Fruit fly (Drosophila melanogaster) whole organism, embryonic: Measurements from ENCODE around the gene Tlk.

ENCODE experiments used
- CG10654 ChIP-seq: fragments of 200-800 bp; sonication (Bioruptor generic); optimal IDR thresholded peaks from 2 replicates; lab custom pipeline; 2016; ENCODE audit warnings: missing biosample characterization, missing genetic modification characterization
- CG12219 ChIP-seq: fragments of 200-800 bp; sonication (Bioruptor generic); optimal IDR thresholded peaks from 3 replicates; lab custom pipeline; 2018; ENCODE audit warnings: missing biosample characterization, mild to moderate bottlenecking, missing genetic modification characterization
- CG12942 ChIP-seq: fragments of 200-800 bp; sonication (Bioruptor generic); optimal IDR thresholded peaks from 3 replicates; lab custom pipeline; 2016; ENCODE audit warnings: missing biosample characterization, missing genetic modification characterization
- CG15269 ChIP-seq: fragments of 200-800 bp; sonication (Bioruptor generic); optimal IDR thresholded peaks from 2 replicates; lab custom pipeline; 2018; ENCODE audit warnings: missing biosample characterization, mild to moderate bottlenecking, missing genetic modification characterization, moderate library complexity
- CG17612 ChIP-seq: fragments of 200-800 bp; sonication (Bioruptor generic); IDR thresholded peaks from 2 replicates; pipeline ENCODE4 v1.3.6; 2022; ENCODE audit warnings: missing biosample characterization, missing genetic modification characterization
- CG17802 ChIP-seq: fragments of 200-800 bp; sonication (Bioruptor generic); optimal IDR thresholded peaks from 2 replicates; lab custom pipeline; 2018; ENCODE audit warnings: missing biosample characterization, mild to moderate bottlenecking, missing genetic modification characterization, moderate library complexity
- CG2678 ChIP-seq: fragments of 200-800 bp; sonication (Bioruptor generic); optimal IDR thresholded peaks from 3 replicates; lab custom pipeline; 2019; ENCODE audit warnings: missing biosample characterization, mild to moderate bottlenecking, missing genetic modification characterization, moderate library complexity
- CG2875 ChIP-seq: fragments of 200-800 bp; sonication (Bioruptor generic); optimal IDR thresholded peaks from 2 replicates; lab custom pipeline; 2017; ENCODE audit warnings: missing biosample characterization, mild to moderate bottlenecking, missing genetic modification characterization, missing genetic modification reagents
- CG31224 ChIP-seq: fragments of 200-800 bp; sonication (Bioruptor generic); IDR thresholded peaks from 2 replicates; pipeline ENCODE4 v1.3.6; 2022; ENCODE audit warnings: missing biosample characterization, missing genetic modification characterization
- CG3163 ChIP-seq: fragments of 200-800 bp; sonication (Bioruptor generic); optimal IDR thresholded peaks from 3 replicates; lab custom pipeline; 2016; ENCODE audit warnings: missing biosample characterization, missing genetic modification characterization
- CG3407 ChIP-seq: fragments of 200-800 bp; sonication (Bioruptor generic); optimal IDR thresholded peaks from 2 replicates; lab custom pipeline; 2018; ENCODE audit warnings: missing biosample characterization, mild to moderate bottlenecking, missing genetic modification characterization
- CG7556 ChIP-seq: fragments of 200-800 bp; sonication (Bioruptor generic); optimal IDR thresholded peaks from 2 replicates; lab custom pipeline; 2017; ENCODE audit warnings: missing biosample characterization, mild to moderate bottlenecking, missing genetic modification characterization
- CG7839 ChIP-seq: fragments of 200-800 bp; sonication (Bioruptor generic); optimal IDR thresholded peaks from 3 replicates; lab custom pipeline; 2018; ENCODE audit warnings: missing biosample characterization, mild to moderate bottlenecking, missing genetic modification characterization, moderate library complexity
- CoRest ChIP-seq: fragments of 200-800 bp; sonication (Bioruptor generic); optimal IDR thresholded peaks from 3 replicates; lab custom pipeline; 2018; ENCODE audit warnings: missing biosample characterization, mild to moderate bottlenecking, missing genetic modification characterization, moderate library complexity
- D19A ChIP-seq: fragments of 200-800 bp; optimal IDR thresholded peaks from 3 replicates; lab custom pipeline; 2019; ENCODE audit warnings: missing biosample characterization, mild to moderate bottlenecking, missing genetic modification characterization, moderate library complexity
- D19B ChIP-seq: fragments of 200-800 bp; sonication (Bioruptor generic); optimal IDR thresholded peaks from 2 replicates; lab custom pipeline; 2017; ENCODE audit warnings: missing biosample characterization, mild to moderate bottlenecking, missing genetic modification characterization
- Dll ChIP-seq: fragments of 200-800 bp; sonication (Bioruptor generic); IDR thresholded peaks from 4 replicates; pipeline ENCODE4 v1.3.6; 2022; ENCODE audit warnings: missing biosample characterization, missing genetic modification characterization; ENCODE audit not compliant: partially characterized antibody
- Dp ChIP-seq: fragments of 200-800 bp; sonication (Bioruptor generic); optimal IDR thresholded peaks from 2 replicates; lab custom pipeline; 2018; ENCODE audit warnings: missing biosample characterization, mild to moderate bottlenecking, missing genetic modification characterization, moderate library complexity
- Dref ChIP-seq: fragments of 200-800 bp; sonication (Bioruptor generic); IDR thresholded peaks from 2 replicates; pipeline ENCODE4 v1.3.6; 2022; ENCODE audit warnings: missing biosample characterization, missing genetic modification characterization
- Ets97D ChIP-seq: fragments of 200-800 bp; sonication (Bioruptor generic); optimal IDR thresholded peaks from 3 replicates; lab custom pipeline; 2016; ENCODE audit warnings: missing biosample characterization, missing genetic modification characterization
- Hand ChIP-seq: fragments of 200-800 bp; sonication (Bioruptor generic); optimal IDR thresholded peaks from 2 replicates; lab custom pipeline; 2017; ENCODE audit warnings: mild to moderate bottlenecking, missing biosample characterization, missing genetic modification reagents, missing genetic modification characterization
- HmgZ ChIP-seq: fragments of 200-800 bp; sonication (Bioruptor generic); optimal IDR thresholded peaks from 2 replicates; lab custom pipeline; 2018; ENCODE audit warnings: missing biosample characterization, mild to moderate bottlenecking, missing genetic modification characterization
- Hmr ChIP-seq: fragments of 200-800 bp; sonication (Bioruptor generic); optimal IDR thresholded peaks from 3 replicates; lab custom pipeline; 2017; ENCODE audit warnings: mild to moderate bottlenecking, missing biosample characterization, missing genetic modification reagents, missing genetic modification characterization
- Hr51 ChIP-seq, 2 experiments: fragments of 200-800 bp; sonication (Bioruptor generic); optimal IDR thresholded peaks; 2 replicates in 1 of 2; 3 replicates in 1 of 2; lab custom pipeline; 2016 to 2018; ENCODE audit warnings: missing biosample characterization in 2 of 2, missing genetic modification characterization in 2 of 2, mild to moderate bottlenecking in 1 of 2, moderate library complexity in 1 of 2
- Hr78 ChIP-seq, 2 experiments: fragments of 200-800 bp in 1 of 2; fragments of >200 bp in 1 of 2; sonication (Bioruptor generic) in 1 of 2; optimal IDR thresholded peaks; 2 replicates each; lab custom pipeline; 2017 to 2019; ENCODE audit warnings: missing biosample characterization in 2 of 2, missing genetic modification characterization in 2 of 2, mild to moderate bottlenecking in 1 of 2, moderate library complexity in 1 of 2
- Meics ChIP-seq: fragments of 200-800 bp; sonication (Bioruptor generic); optimal IDR thresholded peaks from 2 replicates; lab custom pipeline; 2017; ENCODE audit warnings: missing biosample characterization, mild to moderate bottlenecking, missing genetic modification characterization
- Nf-YA ChIP-seq: fragments of 200-800 bp; sonication (Bioruptor generic); IDR thresholded peaks from 2 replicates; pipeline ENCODE4 v1.3.6; 2022; ENCODE audit warnings: missing biosample characterization, missing genetic modification characterization
- Oli ChIP-seq: fragments of 200-800 bp; sonication (Bioruptor generic); optimal IDR thresholded peaks from 2 replicates; lab custom pipeline; 2018; ENCODE audit warnings: missing biosample characterization, mild to moderate bottlenecking, missing genetic modification characterization, moderate library complexity
- PHDP ChIP-seq: fragments of 200-800 bp; sonication (Bioruptor generic); optimal IDR thresholded peaks from 3 replicates; lab custom pipeline; 2018; ENCODE audit warnings: missing biosample characterization, mild to moderate bottlenecking, missing genetic modification characterization, moderate library complexity
- Trl ChIP-seq, 3 experiments: fragments of >200 bp in 2 of 3; fragments of 200-800 bp in 1 of 3; sonication (Bioruptor generic) in 1 of 3; optimal IDR thresholded peaks; 2 replicates in 1 of 3; 3 replicates in 2 of 3; lab custom pipeline; 2016 to 2017; ENCODE audit warnings: missing biosample characterization in 1 of 3, missing genetic modification characterization in 1 of 3
- ara ChIP-seq: fragments of 200-800 bp; sonication (Bioruptor generic); IDR thresholded peaks from 2 replicates; pipeline ENCODE4 v1.3.6; 2022; ENCODE audit warnings: missing biosample characterization, missing genetic modification characterization
- bsh ChIP-seq, 2 experiments: fragments of 200-800 bp; sonication (Bioruptor generic); optimal IDR thresholded peaks; 2 replicates each; lab custom pipeline; 2017 to 2018; ENCODE audit warnings: mild to moderate bottlenecking in 2 of 2, missing biosample characterization in 2 of 2, missing genetic modification characterization in 2 of 2, moderate library complexity in 1 of 2
- corto ChIP-seq: fragments of 200-800 bp; sonication (Bioruptor generic); optimal IDR thresholded peaks from 2 replicates; lab custom pipeline; 2016; ENCODE audit warnings: missing biosample characterization, mild to moderate bottlenecking, missing genetic modification characterization, moderate library complexity
- crc ChIP-seq: fragments of 200-800 bp; sonication (Bioruptor generic); optimal IDR thresholded peaks from 2 replicates; lab custom pipeline; 2016; ENCODE audit warnings: missing biosample characterization, missing genetic modification characterization
- crol ChIP-seq: fragments of 200-800 bp; sonication (Bioruptor generic); IDR thresholded peaks from 2 replicates; pipeline ENCODE4 v1.3.6; 2022; ENCODE audit warnings: missing biosample characterization, missing genetic modification characterization
- dmrt99B ChIP-seq: fragments of 200-800 bp; sonication (Bioruptor generic); optimal IDR thresholded peaks from 2 replicates; lab custom pipeline; 2018; ENCODE audit warnings: missing biosample characterization, mild to moderate bottlenecking, missing genetic modification characterization, moderate library complexity
- en ChIP-seq: fragments of 200-800 bp; sonication (Bioruptor generic); optimal IDR thresholded peaks from 2 replicates; lab custom pipeline; 2016; ENCODE audit warnings: missing biosample characterization, missing genetic modification characterization
- ewg ChIP-seq: fragments of 200-800 bp; sonication (Bioruptor generic); optimal IDR thresholded peaks from 3 replicates; lab custom pipeline; 2017; ENCODE audit warnings: mild to moderate bottlenecking, missing biosample characterization, missing genetic modification reagents, missing genetic modification characterization
- gem ChIP-seq: fragments of 200-800 bp; sonication (Bioruptor generic); optimal IDR thresholded peaks from 2 replicates; lab custom pipeline; 2019; ENCODE audit warnings: missing biosample characterization, mild to moderate bottlenecking, missing genetic modification characterization, moderate library complexity
- inv ChIP-seq: fragments of 200-800 bp; sonication (Bioruptor generic); IDR thresholded peaks from 2 replicates; pipeline ENCODE4 v1.3.6; 2022; ENCODE audit warnings: missing biosample characterization, missing genetic modification characterization; ENCODE audit not compliant: partially characterized antibody
- jigr1 ChIP-seq: fragments of 200-800 bp; sonication (Bioruptor generic); IDR thresholded peaks from 3 replicates; pipeline ENCODE4 v1.3.6; 2022; ENCODE audit warnings: missing biosample characterization, missing genetic modification characterization
- nmo ChIP-seq: fragments of 200-800 bp; sonication (Bioruptor generic); optimal IDR thresholded peaks from 2 replicates; lab custom pipeline; 2018; ENCODE audit warnings: missing biosample characterization, mild to moderate bottlenecking, missing genetic modification characterization, moderate library complexity
- pb ChIP-seq: fragments of 200-800 bp; sonication (Bioruptor generic); optimal IDR thresholded peaks from 3 replicates; lab custom pipeline; 2016; ENCODE audit warnings: missing biosample characterization, missing genetic modification characterization
- row ChIP-seq: fragments of 200-800 bp; sonication (Bioruptor generic); IDR thresholded peaks from 3 replicates; pipeline ENCODE4 v1.3.6; 2022; ENCODE audit warnings: missing biosample characterization, missing genetic modification characterization
- scrt ChIP-seq: fragments of 200-800 bp; sonication (Bioruptor generic); optimal IDR thresholded peaks from 2 replicates; lab custom pipeline; 2018; ENCODE audit warnings: missing biosample characterization, mild to moderate bottlenecking, missing genetic modification characterization, moderate library complexity
- ssp ChIP-seq: fragments of 200-800 bp; sonication (Bioruptor generic); IDR thresholded peaks from 2 replicates; pipeline ENCODE4 v1.3.6; 2022; ENCODE audit warnings: missing biosample characterization, missing genetic modification characterization
- unpg ChIP-seq: fragments of 200-800 bp; sonication (Bioruptor generic); optimal IDR thresholded peaks from 3 replicates; lab custom pipeline; 2018; ENCODE audit warnings: missing biosample characterization, mild to moderate bottlenecking, missing genetic modification characterization, moderate library complexity
- yki ChIP-seq: fragments of >200 bp; optimal IDR thresholded peaks from 3 replicates; lab custom pipeline; 2018

Gene Tlk

DNA sequence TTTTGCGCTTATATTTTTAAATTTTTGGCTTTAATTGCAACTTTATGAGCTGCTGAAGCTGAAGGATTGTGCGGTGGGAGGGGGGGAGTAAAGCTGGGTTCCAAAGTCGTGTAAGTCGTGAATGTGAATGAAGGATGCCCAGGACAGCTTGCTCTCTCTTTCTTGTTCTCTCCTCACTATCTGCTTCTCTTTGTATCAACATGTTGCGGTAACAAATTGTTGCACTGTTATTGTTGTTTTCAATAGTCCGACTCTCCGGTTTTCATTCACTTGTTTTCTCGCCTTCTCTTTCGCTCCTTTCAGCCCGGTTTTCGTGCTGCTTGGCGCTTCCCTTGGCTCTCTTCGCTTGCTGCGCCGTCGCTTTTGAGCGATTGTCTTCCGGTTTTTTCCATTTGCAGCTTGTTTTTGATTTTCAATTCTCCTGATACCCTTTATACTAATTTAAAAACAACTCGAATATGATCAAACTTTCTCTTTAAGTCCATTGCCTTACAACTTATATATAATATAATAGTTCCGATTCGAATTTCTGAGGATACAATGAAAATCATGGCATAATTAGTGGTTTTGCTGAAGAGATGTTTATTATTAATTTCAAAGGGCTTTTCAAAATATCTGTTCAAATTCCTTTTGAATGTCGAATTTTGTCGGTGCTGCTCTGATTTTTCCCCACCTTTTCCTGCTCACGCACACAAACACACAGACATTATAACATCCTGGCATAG lies 34.8 kb upstream of the Tlk start (continued):
- TF ChIP-seq scrt (GFP tag; lab: Kevin White, UChicago) (peak; percentile 86), Ets97D (no peak), unpg (peak; percentile 15), HmgZ (tag; lab: Kevin White, UChicago) (no peak), jigr1 (no peak), Dll (GFP tag; lab: Robert Waterston, UW) (no peak), corto (peak; percentile 7), CG7839 (tag; lab: Kevin White, UChicago) (peak; percentile 40), D19A (peak; percentile 53), gem (tag; lab: Kevin White, UChicago) (peak; percentile 42), Meics (GFP tag; lab: Kevin White, UChicago) (peak; percentile 2), ewg (peak; percentile 29), CG12942 (GFP tag; lab: Kevin White, UChicago) (no peak), bsh (GFP tag; optimal IDR thresholded peaks at IDR 0.05; lab: Kevin White, UChicago) (peak in 1 of 2 experiments; percentile 73), row (GFP tag; lab: Robert Waterston, UW) (0 out of 3 replicates have a peak, but pooled peaks have one; percentile 16), CG7556 (GFP tag; lab: Kevin White, UChicago) (peak; percentile 36), yki (no peak), Nf-YA (no peak), Dref (no peak), CoRest (tag; lab: Kevin White, UChicago) (peak; percentile 9), Dp (GFP tag; lab: Kevin White, UChicago) (no peak), inv (no peak), CG2875 (GFP tag; lab: Kevin White, UChicago) (no peak), Hmr (GFP tag; lab: Kevin White, UChicago) (peak; percentile 59), CG2678 (peak; percentile 18), CG15269 (tag; lab: Kevin White, UChicago) (no peak), pb (GFP tag; lab: Kevin White, UChicago) (no peak), CG17612 (GFP tag; lab: Robert Waterston, UW) (no peak), dmrt99B (tag; lab: Kevin White, UChicago) (peak; percentile 32), PHDP (peak; percentile 27), Hr51 (GFP tag; optimal IDR thresholded peaks at IDR 0.05; lab: Kevin White, UChicago) (peak in 1 of 2 experiments; percentile 58), CG3407 (no peak), crc (no peak), Hr78 (GFP tag; optimal IDR thresholded peaks at IDR 0.05; lab: Kevin White, UChicago) (no peak), Oli (peak; percentile 2), Hand (GFP tag; lab: Kevin White, UChicago) (no peak), CG10654 (GFP tag; lab: Kevin White, UChicago) (no peak), ssp (GFP tag; lab: Robert Waterston, UW) (no peak), en (GFP tag; lab: Kevin White, UChicago) (no peak), CG17802 (tag; lab: Kevin White, UChicago) (no peak), CG3163 (GFP tag; lab: Kevin White, UChicago) (peak; percentile 56), CG12219 (GFP tag; lab: Kevin White, UChicago) (no peak), crol (GFP tag; lab: Robert Waterston, UW) (no peak), CG31224 (GFP tag; lab: Robert Waterston, UW) (no peak), D19B (peak; percentile 2), Trl (optimal IDR thresholded peaks at IDR 0.05; lab: Kevin White, UChicago) (peak; percentile 46 to 51), Trl (GFP tag; optimal IDR thresholded peaks at IDR 0.05; lab: Kevin White, UChicago) (no peak), ara (GFP tag; lab: Robert Waterston, UW) (no peak), nmo (GFP tag; lab: Kevin White, UChicago) (no peak)
